Worm (Caenorhabditis elegans) whole organism, L3 larva: ENCODE data around the gene B0272.3.

Experiments
- fos-1 ChIP-seq: fragments of 150-350 bp; optimal IDR thresholded peaks from 2 replicates; lab custom pipeline; 2014; ENCODE audit warnings: missing biosample characterization, missing genetic modification characterization
- nfya-1 ChIP-seq: sonication (generic microtip); optimal IDR thresholded peaks from 2 replicates; lab custom pipeline; 2017; ENCODE audit warnings: missing genetic modification characterization, mild to moderate bottlenecking, missing compliant biosample characterization, antibody characterized with exemption, moderate library complexity; ENCODE audit not compliant: insufficient read depth
- snpc-4 ChIP-seq: fragments of 150-350 bp; optimal IDR thresholded peaks from 2 replicates; lab custom pipeline; 2014; ENCODE audit warnings: missing biosample characterization, missing genetic modification characterization
- unc-62 ChIP-seq: fragments of 150-350 bp; sonication (generic microtip); optimal IDR thresholded peaks from 4 replicates; lab custom pipeline; 2014; ENCODE audit warnings: missing biosample characterization, missing genetic modification reagents, missing genetic modification characterization

- TF ChIP-seq fos-1 (tag; lab: Kevin White, UChicago) (no peak), nfya-1 (tag; lab: Kevin White, UChicago) (no peak), unc-62 (no peak), snpc-4 (tag; lab: Kevin White, UChicago) (no peak)
These were observed 28.8 kb upstream of the B0272.3 start for ce11 chrX:9402464-9402863.
